Worm (Caenorhabditis elegans) whole organism, L4 larva: ENCODE measurements around the gene nhr-196.

Source experiments
- nhr-10 ChIP-seq: fragments of 150-350 bp; optimal IDR thresholded peaks from 2 replicates; lab custom pipeline; 2014; ENCODE audit warnings: missing biosample characterization, missing genetic modification characterization
- nhr-237 ChIP-seq: sonication (generic microtip); optimal IDR thresholded peaks from 2 replicates; lab custom pipeline; 2017; ENCODE audit warnings: missing biosample characterization, missing genetic modification characterization
- nhr-6 ChIP-seq: fragments of 150-350 bp; optimal IDR thresholded peaks from 2 replicates; lab custom pipeline; 2014; ENCODE audit warnings: missing biosample characterization, missing genetic modification characterization
- php-3 ChIP-seq: fragments of 200-800 bp; sonication (Bioruptor generic); IDR thresholded peaks from 2 replicates; pipeline ENCODE4 v1.3.6; 2022; ENCODE audit warnings: missing genetic modification reagents, missing genetic modification characterization, missing compliant biosample characterization

- TF ChIP-seq php-3 (GFP tag; lab: Robert Waterston, UW) (no peak), nhr-10 (no peak), nhr-237 (tag; lab: Kevin White, UChicago) (no peak), nhr-6 (tag; lab: Kevin White, UChicago) (no peak)
Observed at ce11 chrV:15721888-15722287, 36.4 kb downstream of the nhr-196 start, which contains the start of gene srh-140.
